Worm (Caenorhabditis elegans) whole organism, L1 larva: Measurements from ENCODE around the gene F01D5.3.

ENCODE experiments used
- C04F5.9 ChIP-seq: sonication (generic microtip); optimal IDR thresholded peaks from 2 replicates; lab custom pipeline; 2016; ENCODE audit warnings: missing genetic modification characterization, missing compliant biosample characterization
- C16A3.4 ChIP-seq: fragments of 150-350 bp; optimal IDR thresholded peaks from 2 replicates; lab custom pipeline; 2014; ENCODE audit warnings: missing biosample characterization, missing genetic modification characterization
- F16B12.6 ChIP-seq: fragments of 150-350 bp; optimal IDR thresholded peaks from 2 replicates; lab custom pipeline; 2014; ENCODE audit warnings: missing biosample characterization, missing genetic modification characterization
- aha-1 ChIP-seq: fragments of 150-350 bp; optimal IDR thresholded peaks from 2 replicates; lab custom pipeline; 2014; ENCODE audit warnings: missing biosample characterization, missing genetic modification characterization
- ama-1 ChIP-seq: fragments of 150-350 bp; optimal IDR thresholded peaks from 2 replicates; lab custom pipeline; 2014
- blmp-1 ChIP-seq: fragments of 150-350 bp; optimal IDR thresholded peaks from 2 replicates; lab custom pipeline; 2014; ENCODE audit warnings: missing biosample characterization, missing genetic modification characterization
- ceh-63 ChIP-seq: fragments of 200-800 bp; sonication (Bioruptor generic); optimal IDR thresholded peaks from 2 replicates; lab custom pipeline; 2018; ENCODE audit warnings: mild to moderate bottlenecking, missing genetic modification characterization, missing compliant biosample characterization
- ceh-88 ChIP-seq: fragments of 200-800 bp; sonication (Bioruptor generic); IDR thresholded peaks from 2 replicates; pipeline ENCODE4 v1.3.6; 2022; ENCODE audit warnings: missing genetic modification characterization, missing compliant biosample characterization
- dpl-1 ChIP-seq, 3 experiments: fragments of 150-350 bp in 2 of 3; sonication (generic microtip) in 1 of 3; optimal IDR thresholded peaks; 2 replicates each; lab custom pipeline; 2014 to 2017; ENCODE audit warnings: missing biosample characterization in 3 of 3, missing genetic modification characterization in 3 of 3, missing genetic modification reagents in 3 of 3
- dsc-1 ChIP-seq: sonication (generic microtip); optimal IDR thresholded peaks from 2 replicates; lab custom pipeline; 2016; ENCODE audit warnings: mild to moderate bottlenecking, missing genetic modification characterization, missing compliant biosample characterization
- efl-1 ChIP-seq, 4 experiments: fragments of 150-350 bp; optimal IDR thresholded peaks in 3 of 4; peaks in 1 of 4; 1 replicate in 1 of 4; 2 replicates in 3 of 4; lab custom pipeline; 2014; ENCODE audit warnings: missing biosample characterization in 2 of 4, missing genetic modification characterization in 2 of 4, missing genetic modification reagents in 2 of 4
- elt-2 ChIP-seq: sonication (generic microtip); optimal IDR thresholded peaks from 2 replicates; lab custom pipeline; 2016; ENCODE audit warnings: missing genetic modification characterization, mild to moderate bottlenecking, inconsistent platforms, missing compliant biosample characterization, missing genetic modification reagents
- elt-3 ChIP-seq, 6 experiments: fragments of 150-350 bp in 1 of 6; sonication (generic microtip); optimal IDR thresholded peaks; 2 replicates each; lab custom pipeline; 2017 to 2018; ENCODE audit warnings: missing biosample characterization in 6 of 6, missing genetic modification characterization in 6 of 6, inconsistent platforms in 1 of 6
- fkh-10 ChIP-seq: sonication (generic microtip); optimal IDR thresholded peaks from 2 replicates; lab custom pipeline; 2017; ENCODE audit warnings: missing biosample characterization, missing genetic modification reagents, missing genetic modification characterization
- fkh-8 ChIP-seq: sonication (generic microtip); optimal IDR thresholded peaks from 2 replicates; lab custom pipeline; 2016; ENCODE audit warnings: mild to moderate bottlenecking, missing genetic modification characterization, missing compliant biosample characterization
- isw-1 ChIP-seq: fragments of 200-800 bp; sonication (Bioruptor generic); IDR thresholded peaks from 2 replicates; pipeline ENCODE4 v1.3.6; 2022; ENCODE audit warnings: missing genetic modification characterization, missing compliant biosample characterization
- lin-14 ChIP-seq: fragments of 200-800 bp; sonication (Bioruptor generic); optimal IDR thresholded peaks from 2 replicates; lab custom pipeline; 2018; ENCODE audit warnings: mild to moderate bottlenecking, missing genetic modification characterization, moderate library complexity, missing compliant biosample characterization
- lin-35 ChIP-seq, 2 experiments: fragments of 150-350 bp; optimal IDR thresholded peaks; 2 replicates each; lab custom pipeline; 2014; ENCODE audit warnings: missing biosample characterization in 2 of 2, missing genetic modification characterization in 2 of 2, missing genetic modification reagents in 2 of 2
- lir-3 ChIP-seq: sonication (generic microtip); optimal IDR thresholded peaks from 2 replicates; lab custom pipeline; 2016; ENCODE audit warnings: mild to moderate bottlenecking, missing genetic modification characterization, moderate library complexity, missing compliant biosample characterization; ENCODE audit not compliant: poor library complexity
- lsy-2 ChIP-seq, 2 experiments: fragments of 150-350 bp; optimal IDR thresholded peaks; 2 replicates each; lab custom pipeline; 2014; ENCODE audit warnings: missing biosample characterization in 2 of 2, missing genetic modification characterization in 2 of 2
- mab-9 ChIP-seq: fragments of 200-800 bp; sonication (Bioruptor generic); IDR thresholded peaks from 2 replicates; pipeline ENCODE4 v1.3.6; 2022; ENCODE audit warnings: missing genetic modification reagents, missing genetic modification characterization, missing compliant biosample characterization
- mep-1 ChIP-seq: fragments of 150-350 bp; optimal IDR thresholded peaks from 2 replicates; lab custom pipeline; 2014; ENCODE audit warnings: missing biosample characterization, missing genetic modification characterization
- nhr-19 ChIP-seq: fragments of 200-800 bp; sonication (Bioruptor generic); conservative IDR thresholded peaks from 2 replicates; pipeline ENCODE4 v1.3.6; 2022; ENCODE audit warnings: missing genetic modification characterization, missing compliant biosample characterization
- nhr-20 ChIP-seq: sonication (generic microtip); optimal IDR thresholded peaks from 2 replicates; lab custom pipeline; 2016; ENCODE audit warnings: mild to moderate bottlenecking, missing genetic modification characterization, missing compliant biosample characterization
- nhr-28 ChIP-seq: fragments of 150-350 bp; optimal IDR thresholded peaks from 2 replicates; lab custom pipeline; 2014; ENCODE audit warnings: missing biosample characterization, missing genetic modification characterization
- nhr-76 ChIP-seq: sonication (generic microtip); optimal IDR thresholded peaks from 2 replicates; lab custom pipeline; 2017; ENCODE audit warnings: missing biosample characterization, missing genetic modification characterization
- nhr-77 ChIP-seq: fragments of 150-350 bp; optimal IDR thresholded peaks from 2 replicates; lab custom pipeline; 2014; ENCODE audit warnings: missing biosample characterization, missing genetic modification characterization
- nhr-90 ChIP-seq: sonication (generic microtip); optimal IDR thresholded peaks from 2 replicates; lab custom pipeline; 2016; ENCODE audit warnings: mild to moderate bottlenecking, missing genetic modification characterization, missing compliant biosample characterization; ENCODE audit not compliant: poor library complexity
- pax-3 ChIP-seq: fragments of 200-800 bp; sonication (Bioruptor generic); optimal IDR thresholded peaks from 2 replicates; lab custom pipeline; 2018; ENCODE audit warnings: mild to moderate bottlenecking, missing genetic modification characterization, moderate library complexity, missing compliant biosample characterization
- pqm-1 ChIP-seq: sonication (generic microtip); optimal IDR thresholded peaks from 3 replicates; lab custom pipeline; 2017; ENCODE audit warnings: missing biosample characterization, missing genetic modification characterization
- skn-1 ChIP-seq: fragments of 150-350 bp; optimal IDR thresholded peaks from 2 replicates; lab custom pipeline; 2014; ENCODE audit warnings: missing biosample characterization, missing genetic modification characterization
- snpc-4 ChIP-seq: fragments of 150-350 bp; optimal IDR thresholded peaks from 2 replicates; lab custom pipeline; 2014; ENCODE audit warnings: missing biosample characterization, missing genetic modification characterization
- swsn-7 ChIP-seq: sonication (generic microtip); optimal IDR thresholded peaks from 2 replicates; lab custom pipeline; 2016; ENCODE audit warnings: missing genetic modification characterization, missing compliant biosample characterization
- tlp-1 ChIP-seq: fragments of 150-350 bp; optimal IDR thresholded peaks from 2 replicates; lab custom pipeline; 2014; ENCODE audit warnings: missing biosample characterization, missing genetic modification characterization
- unc-130 ChIP-seq: fragments of 150-350 bp; optimal IDR thresholded peaks from 2 replicates; lab custom pipeline; 2017; ENCODE audit warnings: missing biosample characterization, missing genetic modification characterization, inconsistent platforms
- unc-62 ChIP-seq: fragments of 150-350 bp; optimal IDR thresholded peaks from 2 replicates; lab custom pipeline; 2014; ENCODE audit warnings: missing biosample characterization, missing genetic modification reagents, missing genetic modification characterization
- unc-86 ChIP-seq: sonication (generic microtip); optimal IDR thresholded peaks from 2 replicates; lab custom pipeline; 2016; ENCODE audit warnings: missing genetic modification characterization, missing compliant biosample characterization
- unc-98 ChIP-seq: fragments of 200-800 bp; sonication (Bioruptor generic); IDR thresholded peaks from 2 replicates; pipeline ENCODE4 v1.3.6; 2022; ENCODE audit warnings: missing genetic modification characterization, missing compliant biosample characterization
- vab-15 ChIP-seq: sonication (generic microtip); optimal IDR thresholded peaks from 2 replicates; lab custom pipeline; 2017; ENCODE audit warnings: missing genotype, mild to moderate bottlenecking, missing genetic modification characterization, missing compliant biosample characterization
- xbp-1 ChIP-seq: sonication (generic microtip); optimal IDR thresholded peaks from 2 replicates; lab custom pipeline; 2016; ENCODE audit warnings: missing genetic modification characterization, missing compliant biosample characterization
- zag-1 ChIP-seq: fragments of 150-350 bp; optimal IDR thresholded peaks from 2 replicates; lab custom pipeline; 2014; ENCODE audit warnings: missing biosample characterization, missing genetic modification characterization
- zip-4 ChIP-seq: fragments of 200-800 bp; sonication (Bioruptor generic); optimal IDR thresholded peaks from 2 replicates; lab custom pipeline; 2018; ENCODE audit warnings: mild to moderate bottlenecking, missing genetic modification characterization, moderate library complexity, missing compliant biosample characterization

Gene F01D5.3

DNA sequence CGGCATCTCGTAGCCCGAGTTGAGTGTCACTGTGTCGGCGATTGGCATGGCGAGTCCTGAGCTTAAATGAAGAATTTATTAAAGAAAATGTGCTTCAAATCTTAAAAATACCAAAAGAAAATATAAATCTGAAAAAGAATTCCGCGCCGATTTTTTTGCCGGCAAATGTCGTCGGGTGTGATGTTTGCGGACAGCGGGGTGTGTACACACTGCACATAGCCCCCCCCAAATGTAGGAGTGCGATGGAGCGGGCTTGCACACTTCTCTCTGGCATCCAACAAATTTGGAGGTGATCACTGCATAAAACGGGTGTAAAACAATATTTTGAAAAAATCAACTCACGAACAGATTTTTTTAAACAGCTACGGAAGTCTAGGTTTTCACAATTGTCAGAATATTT lies 23.8 kb downstream of the F01D5.3 start, which contains the start of gene Y39G8B.2 (continued):
- TF ChIP-seq zag-1 (tag; lab: Kevin White, UChicago) (no peak), unc-130 (peak; percentile 71), swsn-7 (tag; lab: Kevin White, UChicago) (peak; percentile 75), nhr-76 (tag; lab: Kevin White, UChicago) (no peak), nhr-19 (GFP tag; lab: Robert Waterston, UW) (peak; percentile 83), zip-4 (peak; percentile 23), isw-1 (GFP tag; lab: Robert Waterston, UW) (peak; percentile 80), C04F5.9 (tag; lab: Kevin White, UChicago) (peak; percentile 45), mab-9 (GFP tag; lab: Robert Waterston, UW) (peak; percentile 61; the same call in 1 of the 2 replicates), xbp-1 (tag; lab: Kevin White, UChicago) (peak; percentile 69), pqm-1 (tag; lab: Kevin White, UChicago) (no peak), elt-3 (tag; optimal IDR thresholded peaks at IDR 0.05; lab: Kevin White, UChicago) (peak in 2 of 6 experiments; percentile 49 to 54), fkh-8 (tag; lab: Kevin White, UChicago) (peak; percentile 82)

DNA sequence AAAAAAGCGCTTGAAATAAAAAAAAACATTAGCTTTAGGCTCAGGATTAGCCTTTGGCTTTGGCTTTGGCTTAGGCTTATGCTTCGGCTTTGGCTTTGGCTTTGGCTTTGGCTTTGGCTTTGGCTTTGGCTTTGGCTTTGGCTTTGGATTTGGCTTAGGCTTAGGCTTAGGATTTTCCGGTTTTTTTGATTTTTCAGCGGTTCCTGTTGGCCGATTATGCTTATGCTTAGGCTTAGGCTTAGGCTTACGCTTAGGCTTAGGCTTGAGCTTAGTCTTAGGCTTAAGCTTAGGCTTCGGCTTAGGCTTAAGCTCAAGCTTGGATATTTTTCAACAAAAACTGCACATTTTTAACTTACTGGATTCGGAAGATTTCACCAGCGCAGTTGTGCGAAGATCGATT lies 25.8 kb downstream of the F01D5.3 start:
- no peak for TF ChIP-seq zag-1 (tag; lab: Kevin White, UChicago)
- TF ChIP-seq nhr-28 (tag; lab: Kevin White, UChicago), result no peak
- no peak for TF ChIP-seq elt-2 (tag; lab: Kevin White, UChicago)
- no peak for TF ChIP-seq efl-1 (optimal IDR thresholded peaks at IDR 0.05; lab: Kevin White, UChicago)
- no peak for TF ChIP-seq efl-1 (GFP tag; optimal IDR thresholded peaks at IDR 0.05 in 1 of 2; lab: Kevin White, UChicago)

DNA sequence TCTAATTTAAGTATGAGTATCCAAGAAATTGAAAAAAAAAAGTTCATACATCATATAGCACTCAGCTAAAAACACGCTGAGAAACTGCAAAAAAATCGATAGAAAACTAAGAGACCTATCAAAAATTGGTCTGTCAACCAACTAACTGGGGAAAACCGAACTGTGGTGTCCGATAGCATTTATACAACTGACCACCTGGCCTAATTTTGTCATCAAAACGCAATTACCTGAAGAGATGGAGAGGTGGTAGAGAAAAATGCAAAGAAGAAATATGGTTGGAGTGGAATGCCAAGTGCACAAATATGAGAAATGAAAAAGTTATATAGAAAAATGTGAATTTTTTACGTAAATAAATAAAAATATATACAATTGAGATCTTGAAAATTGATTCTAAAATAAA lies 26.4 kb downstream of the F01D5.3 start, which contains the start of gene Y39G8B.1:
Gene Y39G8B.1, minus strand, starts transcription at position 299 of the 400 bp plus-strand sequence.
- TF ChIP-seq lsy-2 (tag; optimal IDR thresholded peaks at IDR 0.05; lab: Kevin White, UChicago) (peak in 1 of 2 experiments; percentile 7), mep-1 (peak; percentile 47), dpl-1 (GFP tag; optimal IDR thresholded peaks at IDR 0.05; lab: Kevin White, UChicago) (peak in 1 of 3 experiments; percentile 9), skn-1 (tag; lab: Kevin White, UChicago) (peak; percentile 1), fkh-10 (GFP tag; lab: Kevin White, UChicago) (no peak), ceh-63 (GFP tag; lab: Kevin White, UChicago) (no peak), F16B12.6 (tag; lab: Kevin White, UChicago) (peak; percentile 35), unc-98 (GFP tag; lab: Robert Waterston, UW) (no peak), nhr-90 (tag; lab: Kevin White, UChicago) (no peak), lin-35 (GFP tag; optimal IDR thresholded peaks at IDR 0.05; lab: Kevin White, UChicago) (peak in 1 of 2 experiments; percentile 33), blmp-1 (tag; lab: Kevin White, UChicago) (peak; percentile 58)
- TF ChIP-seq, all 84 proteins: peak for 7

DNA sequence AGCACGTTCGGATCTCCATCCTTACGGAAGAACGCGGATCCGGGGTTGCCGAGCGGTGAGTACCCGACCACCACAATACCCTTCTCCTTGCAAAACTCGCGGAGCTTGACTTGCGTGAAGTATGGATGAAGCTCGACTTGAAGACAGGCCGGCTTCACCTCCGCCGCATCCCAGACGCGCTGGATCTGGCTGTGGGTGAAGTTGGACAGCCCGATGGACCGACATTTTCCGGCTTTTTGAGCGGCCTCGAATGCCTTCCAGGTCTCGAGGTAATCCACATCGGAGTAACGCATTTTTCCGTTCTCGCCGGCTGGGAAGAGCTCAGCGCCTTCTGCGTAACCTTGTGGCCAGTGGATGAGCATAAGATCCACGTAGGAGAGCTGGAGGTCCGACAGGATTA lies 27.7 kb downstream of the F01D5.3 start:
- TF ChIP-seq pax-3 (tag; lab: Kevin White, UChicago), result no peak
- no peak for TF ChIP-seq ceh-88 (GFP tag; lab: Robert Waterston, UW)
- no peak for TF ChIP-seq zip-4
- no peak for TF ChIP-seq C16A3.4 (tag; lab: Kevin White, UChicago)
- no peak for TF ChIP-seq lin-14 (GFP tag; lab: Kevin White, UChicago)
- no peak for TF ChIP-seq vab-15 (tag; lab: Kevin White, UChicago)
- no peak for TF ChIP-seq lir-3 (tag; lab: Kevin White, UChicago)
- TF ChIP-seq dsc-1 (tag; lab: Kevin White, UChicago), result no peak
- no peak for TF ChIP-seq elt-2 (tag; lab: Kevin White, UChicago)
- TF ChIP-seq unc-130, result no peak
- no peak for TF ChIP-seq ama-1 (lab: Kevin White, UChicago)
- no peak for TF ChIP-seq nhr-20 (tag; lab: Kevin White, UChicago)
- no peak for TF ChIP-seq tlp-1 (tag; lab: Kevin White, UChicago)
- TF ChIP-seq unc-86 (tag; lab: Kevin White, UChicago), result no peak
- no peak for TF ChIP-seq nhr-28 (tag; lab: Kevin White, UChicago)
- TF ChIP-seq aha-1 (tag; lab: Kevin White, UChicago), result no peak
- no peak for TF ChIP-seq unc-62
- TF ChIP-seq snpc-4 (tag; lab: Kevin White, UChicago), result no peak
- no peak for TF ChIP-seq nhr-77 (tag; lab: Kevin White, UChicago)
